Worm (Caenorhabditis elegans) whole organism, L3 larva: ENCODE data around the gene ZK938.1.

Experiments used
- R02D3.7 ChIP-seq: fragments of 150-350 bp; optimal IDR thresholded peaks from 2 replicates; lab custom pipeline; 2014; ENCODE audit warnings: missing biosample characterization, missing genetic modification characterization
- aly-2 ChIP-seq: fragments of 150-350 bp; optimal IDR thresholded peaks from 2 replicates; lab custom pipeline; 2014; ENCODE audit warnings: missing biosample characterization, missing genetic modification characterization
- ceh-16 ChIP-seq: sonication (generic microtip); optimal IDR thresholded peaks from 2 replicates; lab custom pipeline; 2017; ENCODE audit warnings: missing biosample characterization, missing genetic modification characterization
- ceh-28 ChIP-seq: fragments of 150-350 bp; optimal IDR thresholded peaks from 2 replicates; lab custom pipeline; 2014; ENCODE audit warnings: missing biosample characterization, missing genetic modification reagents, missing genetic modification characterization
- ceh-82 ChIP-seq: fragments of 150-350 bp; optimal IDR thresholded peaks from 2 replicates; lab custom pipeline; 2014; ENCODE audit warnings: missing biosample characterization, missing genetic modification characterization
- ceh-9 ChIP-seq: sonication (generic microtip); optimal IDR thresholded peaks from 2 replicates; lab custom pipeline; 2018; ENCODE audit warnings: missing biosample characterization, missing genetic modification characterization
- egl-27 ChIP-seq: sonication (generic microtip); optimal IDR thresholded peaks from 4 replicates; lab custom pipeline; 2017; ENCODE audit warnings: missing biosample characterization, missing genetic modification reagents, missing genetic modification characterization
- egl-5 ChIP-seq: fragments of 150-350 bp; optimal IDR thresholded peaks from 2 replicates; lab custom pipeline; 2017; ENCODE audit warnings: missing biosample characterization, missing genetic modification reagents, missing genetic modification characterization, inconsistent platforms
- elt-1 ChIP-seq: fragments of 150-350 bp; optimal IDR thresholded peaks from 2 replicates; lab custom pipeline; 2014; ENCODE audit warnings: missing biosample characterization, missing genetic modification characterization
- elt-2 ChIP-seq: sonication (generic microtip); optimal IDR thresholded peaks from 2 replicates; lab custom pipeline; 2016; ENCODE audit warnings: missing genetic modification reagents, mild to moderate bottlenecking, missing genetic modification characterization, missing compliant biosample characterization
- elt-3 ChIP-seq, 3 experiments: fragments of 150-350 bp in 1 of 3; sonication (generic microtip) in 2 of 3; optimal IDR thresholded peaks; 2 replicates in 2 of 3; 4 replicates in 1 of 3; lab custom pipeline; 2014 to 2017; ENCODE audit warnings: missing biosample characterization in 3 of 3, missing genetic modification characterization in 3 of 3
- fkh-2 ChIP-seq: fragments of 150-350 bp; optimal IDR thresholded peaks from 2 replicates; lab custom pipeline; 2014; ENCODE audit warnings: missing biosample characterization, missing genetic modification reagents, missing genetic modification characterization
- fos-1 ChIP-seq: fragments of 150-350 bp; optimal IDR thresholded peaks from 2 replicates; lab custom pipeline; 2014; ENCODE audit warnings: missing biosample characterization, missing genetic modification characterization
- hmg-11 ChIP-seq: sonication (generic microtip); optimal IDR thresholded peaks from 2 replicates; lab custom pipeline; 2016; ENCODE audit warnings: missing genetic modification characterization, missing compliant biosample characterization
- jun-1 ChIP-seq: fragments of 150-350 bp; optimal IDR thresholded peaks from 2 replicates; lab custom pipeline; 2014; ENCODE audit warnings: missing biosample characterization, missing genetic modification reagents, missing genetic modification characterization
- lin-15B ChIP-seq: fragments of 150-350 bp; optimal IDR thresholded peaks from 2 replicates; lab custom pipeline; 2014; ENCODE audit warnings: missing biosample characterization, missing genetic modification characterization
- lin-39 ChIP-seq: fragments of 150-350 bp; optimal IDR thresholded peaks from 2 replicates; lab custom pipeline; 2018; ENCODE audit warnings: missing biosample characterization, missing genetic modification reagents, missing genetic modification characterization
- lsy-12 ChIP-seq: sonication (generic microtip); optimal IDR thresholded peaks from 2 replicates; lab custom pipeline; 2016; ENCODE audit warnings: mild to moderate bottlenecking, missing genetic modification characterization, missing compliant biosample characterization
- nfya-1 ChIP-seq: sonication (generic microtip); optimal IDR thresholded peaks from 2 replicates; lab custom pipeline; 2017; ENCODE audit warnings: missing genetic modification characterization, mild to moderate bottlenecking, missing compliant biosample characterization, antibody characterized with exemption, moderate library complexity; ENCODE audit not compliant: insufficient read depth
- nhr-11 ChIP-seq: fragments of 150-350 bp; optimal IDR thresholded peaks from 2 replicates; lab custom pipeline; 2014; ENCODE audit warnings: missing biosample characterization, missing genetic modification characterization
- nhr-12 ChIP-seq: fragments of 150-350 bp; optimal IDR thresholded peaks from 2 replicates; lab custom pipeline; 2014; ENCODE audit warnings: missing biosample characterization, missing genetic modification characterization
- nhr-23 ChIP-seq: fragments of 150-350 bp; optimal IDR thresholded peaks from 2 replicates; lab custom pipeline; 2014; ENCODE audit warnings: missing biosample characterization, missing genetic modification reagents, missing genetic modification characterization
- nhr-28 ChIP-seq: fragments of 150-350 bp; optimal IDR thresholded peaks from 2 replicates; lab custom pipeline; 2014; ENCODE audit warnings: missing biosample characterization, missing genetic modification characterization
- nhr-43 ChIP-seq: sonication (generic microtip); optimal IDR thresholded peaks from 2 replicates; lab custom pipeline; 2016; ENCODE audit warnings: mild to moderate bottlenecking, missing genetic modification characterization, missing compliant biosample characterization; ENCODE audit not compliant: poor library complexity, severe bottlenecking
- nhr-77 ChIP-seq: fragments of 150-350 bp; optimal IDR thresholded peaks from 2 replicates; lab custom pipeline; 2014; ENCODE audit warnings: missing biosample characterization, missing genetic modification characterization
- pha-4 ChIP-seq: fragments of 150-350 bp; optimal IDR thresholded peaks from 2 replicates; lab custom pipeline; 2014; ENCODE audit warnings: missing biosample characterization, missing genetic modification reagents, missing genetic modification characterization
- pqm-1 ChIP-seq: fragments of 150-350 bp; optimal IDR thresholded peaks from 2 replicates; lab custom pipeline; 2017; ENCODE audit warnings: missing biosample characterization, missing genetic modification characterization, inconsistent platforms
- sea-2 ChIP-seq: fragments of 150-350 bp; sonication (generic microtip); optimal IDR thresholded peaks from 4 replicates; lab custom pipeline; 2014; ENCODE audit warnings: missing biosample characterization, missing genetic modification reagents, missing genetic modification characterization
- skn-1 ChIP-seq: fragments of 150-350 bp; optimal IDR thresholded peaks from 2 replicates; lab custom pipeline; 2014; ENCODE audit warnings: missing biosample characterization, missing genetic modification characterization
- snpc-4 ChIP-seq: fragments of 150-350 bp; optimal IDR thresholded peaks from 2 replicates; lab custom pipeline; 2014; ENCODE audit warnings: missing biosample characterization, missing genetic modification characterization
- tbx-2 ChIP-seq: sonication (generic microtip); optimal IDR thresholded peaks from 2 replicates; lab custom pipeline; 2016; ENCODE audit warnings: mild to moderate bottlenecking, missing genetic modification characterization, missing compliant biosample characterization
- unc-62 ChIP-seq: fragments of 150-350 bp; sonication (generic microtip); optimal IDR thresholded peaks from 4 replicates; lab custom pipeline; 2014; ENCODE audit warnings: missing biosample characterization, missing genetic modification reagents, missing genetic modification characterization
- zag-1 ChIP-seq: fragments of 150-350 bp; optimal IDR thresholded peaks from 2 replicates; lab custom pipeline; 2014; ENCODE audit warnings: missing biosample characterization, missing genetic modification characterization
- ztf-11 ChIP-seq: fragments of 150-350 bp; optimal IDR thresholded peaks from 2 replicates; lab custom pipeline; 2014; ENCODE audit warnings: missing biosample characterization, missing genetic modification characterization
- ztf-4 ChIP-seq: fragments of 150-350 bp; optimal IDR thresholded peaks from 2 replicates; lab custom pipeline; 2014; ENCODE audit warnings: missing biosample characterization, missing genetic modification characterization

Gene ZK938.1

ce11 chrII:9791185-9791584 lies 38.0 kb upstream of the ZK938.1 start:
- TF ChIP-seq pha-4 (tag; lab: Kevin White, UChicago) (peak; percentile 28), nhr-43 (tag; lab: Kevin White, UChicago) (peak; percentile 35), pqm-1 (tag; lab: Kevin White, UChicago) (peak; percentile 98), ceh-82 (tag; lab: Kevin White, UChicago) (no peak), elt-2 (peak; percentile 97), nfya-1 (tag; lab: Kevin White, UChicago) (no peak), snpc-4 (no peak), sea-2 (GFP tag; lab: Kevin White, UChicago) (no peak), unc-62 (GFP tag; lab: Kevin White, UChicago) (no peak), nhr-23 (tag; lab: Kevin White, UChicago) (peak; percentile 39), lin-15B (tag; lab: Kevin White, UChicago) (no peak), R02D3.7 (tag; lab: Kevin White, UChicago) (no peak), zag-1 (tag; lab: Kevin White, UChicago) (no peak), ztf-11 (tag; lab: Kevin White, UChicago) (no peak), tbx-2 (tag; lab: Kevin White, UChicago) (no peak), lsy-12 (tag; lab: Kevin White, UChicago) (no peak), jun-1 (tag; lab: Kevin White, UChicago) (peak; percentile 84)
- TF ChIP-seq, all 47 proteins: peak for 6

ce11 chrII:9793197-9793596 lies 36.0 kb upstream of the ZK938.1 start, which contains the start of gene cyp-13A3:
cyp-13A3 (minus strand) TSS chrII:9793297.
- TF ChIP-seq fos-1 (tag; lab: Kevin White, UChicago) (no peak), pqm-1 (tag; lab: Kevin White, UChicago) (no peak), nhr-12 (tag; lab: Kevin White, UChicago) (no peak)

ce11 chrII:9797664-9798063 lies 31.5 kb upstream of the ZK938.1 start, which contains the start of gene cyp-13A4:
cyp-13A4 (minus strand) TSS chrII:9797740.
- TF ChIP-seq egl-27 (no peak), elt-2 (peak; percentile 18), pqm-1 (tag; lab: Kevin White, UChicago) (peak; percentile 36)

- TF ChIP-seq nhr-12 (tag; lab: Kevin White, UChicago) (no peak), nhr-23 (tag; lab: Kevin White, UChicago) (peak; percentile 47), ceh-16 (no peak), nhr-28 (tag; lab: Kevin White, UChicago) (no peak), aly-2 (no peak), pqm-1 (tag; lab: Kevin White, UChicago) (peak; percentile 65), pha-4 (tag; lab: Kevin White, UChicago) (peak; percentile 64), nhr-11 (no peak), elt-2 (peak; percentile 37)
These were observed 29.0 kb upstream of the ZK938.1 start, which contains the start of gene cyp-13A5 for ce11 chrII:9800251-9800650. cyp-13A5 (minus strand) TSS chrII:9800362.

- no peak for TF ChIP-seq ztf-4 (tag; lab: Kevin White, UChicago)
- TF ChIP-seq lin-15B (tag; lab: Kevin White, UChicago) = no peak
- no peak for TF ChIP-seq nhr-12 (tag; lab: Kevin White, UChicago)
- no peak for TF ChIP-seq egl-5 (tag; lab: Kevin White, UChicago)
- no peak for TF ChIP-seq aly-2
- no peak for TF ChIP-seq sea-2 (GFP tag; lab: Kevin White, UChicago)
- peak; percentile 26 for TF ChIP-seq elt-2
- peak; percentile 2 for TF ChIP-seq pha-4 (tag; lab: Kevin White, UChicago)
- no peak for TF ChIP-seq lsy-12 (tag; lab: Kevin White, UChicago)
- TF ChIP-seq fkh-2 (tag; lab: Kevin White, UChicago) = no peak
- TF ChIP-seq nhr-28 (tag; lab: Kevin White, UChicago) = no peak
- TF ChIP-seq unc-62 (GFP tag; lab: Kevin White, UChicago) = no peak
- TF ChIP-seq, all 47 proteins: peak for 2
These were observed 26.6 kb upstream of the ZK938.1 start, which contains the start of gene cyp-13A6 for ce11 chrII:9802642-9803041. cyp-13A6 (minus strand) TSS chrII:9802821.

ce11 chrII:9803320-9803719 lies 25.9 kb upstream of the ZK938.1 start, which contains the start of gene cyp-13A7:
cyp-13A7 (plus strand) TSS chrII:9803620.
- no peak for TF ChIP-seq ceh-28 (tag; lab: Kevin White, UChicago)
- TF ChIP-seq lin-39 (tag; lab: Kevin White, UChicago) = no peak
- TF ChIP-seq elt-1 (tag; lab: Kevin White, UChicago) = no peak
- TF ChIP-seq skn-1 (tag; lab: Kevin White, UChicago) = no peak
- no peak for TF ChIP-seq elt-3 (tag; optimal IDR thresholded peaks at IDR 0.05; lab: Kevin White, UChicago)
- no peak for TF ChIP-seq hmg-11 (tag; lab: Kevin White, UChicago)
- TF ChIP-seq nhr-43 (tag; lab: Kevin White, UChicago) = no peak
- no peak for TF ChIP-seq nhr-77
- no peak for TF ChIP-seq aly-2
- TF ChIP-seq sea-2 (GFP tag; lab: Kevin White, UChicago) = no peak
- TF ChIP-seq ceh-9 (tag; lab: Kevin White, UChicago) = no peak
- no peak for TF ChIP-seq jun-1 (tag; lab: Kevin White, UChicago)
- TF ChIP-seq, all 47 proteins: peak for 0
